5 fruit fly cellular contexts compared by ENCODE assay signal in the genomic region with DNA sequence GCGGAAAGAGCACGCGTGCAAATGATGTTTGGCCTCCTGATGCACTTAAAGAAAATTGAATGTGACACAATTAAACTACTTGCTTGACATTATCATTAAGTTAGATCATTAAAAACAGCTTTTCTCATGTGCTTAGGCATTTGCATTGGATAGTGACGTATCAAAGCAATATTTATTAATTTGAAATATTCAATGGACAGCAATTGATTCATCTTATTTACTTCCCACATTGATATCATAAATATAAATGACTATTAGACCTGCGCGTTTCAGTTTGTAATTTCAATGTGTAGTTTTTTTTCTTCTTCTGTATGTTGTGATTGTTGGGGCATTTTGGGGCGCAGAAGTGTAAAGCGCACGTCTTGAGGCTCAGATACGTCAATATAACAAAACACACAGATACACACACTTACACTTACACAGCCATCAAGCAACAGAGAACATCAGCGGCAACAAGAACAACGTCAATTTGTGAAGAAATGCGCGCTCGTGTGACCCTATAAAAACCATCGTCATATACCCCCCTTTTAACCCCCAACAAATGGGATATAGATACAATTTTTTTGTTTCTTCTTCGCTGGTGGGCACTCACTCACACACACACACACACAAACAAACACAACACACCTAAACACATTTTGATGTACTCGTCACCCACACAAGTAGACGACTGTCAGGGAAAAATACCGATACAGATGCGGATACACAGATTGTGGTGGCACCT.
TF ChIP-seq lines count a peak whose summit lies in the region.

No protein-coding gene starts in this region.

- no peak for TF ChIP-seq CTCF in whole organism, embryonic (GFP tag; optimal IDR thresholded peaks at IDR 0.05; lab: Kevin White, UChicago)

TF ChIP-seq in whole organism, adult, 20 proteins besides CTCF, POLR2A, EP300 and RAD21:
- TF ChIP-seq CG5204 (GFP tag; optimal IDR thresholded peaks at IDR 0.05; lab: Kevin White, UChicago), result peak; percentile 7
- TF ChIP-seq CG7101 (tag; optimal IDR thresholded peaks at IDR 0.05; lab: Kevin White, UChicago), result no peak
- TF ChIP-seq kay (GFP tag; lab: Kevin White, UChicago; ENCODE audit: borderline replicate concordance), result peak; percentile 47
- TF ChIP-seq cnc (optimal IDR thresholded peaks at IDR 0.05; lab: Kevin White, UChicago), result no peak
- peak; percentile 21 for TF ChIP-seq CG14711 (tag; optimal IDR thresholded peaks at IDR 0.05; lab: Kevin White, UChicago)
- no peak for TF ChIP-seq CG33017 (tag; optimal IDR thresholded peaks at IDR 0.05; lab: Kevin White, UChicago)

TF ChIP-seq in whole organism, embryonic, 481 proteins besides CTCF, POLR2A, EP300 and RAD21 (continues in another document):
- TF ChIP-seq CG5953 (GFP tag; IDR thresholded peaks at IDR 0.05; lab: Robert Waterston, UW), result 0 out of 2 replicates have a peak, but pooled peaks have one; percentile 30
- TF ChIP-seq CkIIα-i1 (GFP tag; IDR thresholded peaks at IDR 0.05; lab: Robert Waterston, UW), result no peak
- TF ChIP-seq CG7786 (GFP tag; optimal IDR thresholded peaks at IDR 0.05; lab: Kevin White, UChicago), result peak; percentile 57
- 0 out of 2 replicates have a peak, but pooled peaks have one; percentile 20 for TF ChIP-seq CG8765 (GFP tag; IDR thresholded peaks at IDR 0.05; lab: Robert Waterston, UW)
- no peak for TF ChIP-seq amos (GFP tag; IDR thresholded peaks at IDR 0.05; lab: Robert Waterston, UW; ENCODE audit: partially characterized antibody)
- peak; percentile 6 for TF ChIP-seq CG12299 (tag; optimal IDR thresholded peaks at IDR 0.05; lab: Kevin White, UChicago)
- no peak for TF ChIP-seq CG17912 (GFP tag; optimal IDR thresholded peaks at IDR 0.05; lab: Kevin White, UChicago)
- TF ChIP-seq Sox100B (GFP tag; optimal IDR thresholded peaks at IDR 0.05; lab: Kevin White, UChicago), result peak; percentile 78
- TF ChIP-seq nau (GFP tag; optimal IDR thresholded peaks at IDR 0.05; lab: Kevin White, UChicago), result peak; percentile 71
- TF ChIP-seq CG7839 (tag; optimal IDR thresholded peaks at IDR 0.05; lab: Kevin White, UChicago), result peak; percentile 81
- no peak for TF ChIP-seq eyg (GFP tag; optimal IDR thresholded peaks at IDR 0.05; lab: Kevin White, UChicago)
- no peak for TF ChIP-seq gcm2 (GFP tag; optimal IDR thresholded peaks at IDR 0.05; lab: Kevin White, UChicago)
- peak; percentile 74 for TF ChIP-seq CG13424 (tag; optimal IDR thresholded peaks at IDR 0.05; lab: Kevin White, UChicago)
- peak; percentile 55 for TF ChIP-seq scrt (GFP tag; optimal IDR thresholded peaks at IDR 0.05; lab: Kevin White, UChicago)
- TF ChIP-seq CG8388 (GFP tag; optimal IDR thresholded peaks at IDR 0.05; lab: Kevin White, UChicago), result peak; percentile 78
- peak; percentile 75 for TF ChIP-seq sug (tag; optimal IDR thresholded peaks at IDR 0.05; lab: Kevin White, UChicago)
- TF ChIP-seq twi (tag; optimal IDR thresholded peaks at IDR 0.05; lab: Kevin White, UChicago), result peak; percentile 23
- no peak for TF ChIP-seq cad (GFP tag; optimal IDR thresholded peaks at IDR 0.05; lab: Kevin White, UChicago)

TF ChIP-seq in whole organism, prepupa, 60 proteins besides CTCF, POLR2A, EP300 and RAD21 (continues in another document):
- TF ChIP-seq CG6808 (GFP tag; optimal IDR thresholded peaks at IDR 0.05; lab: Kevin White, UChicago) (peak; percentile 4), salr (GFP tag; optimal IDR thresholded peaks at IDR 0.05; lab: Kevin White, UChicago) (peak in 1 of 2 experiments; percentile 46), Sox14 (GFP tag; optimal IDR thresholded peaks at IDR 0.05; lab: Kevin White, UChicago) (peak; percentile 61), Lpt (GFP tag; optimal IDR thresholded peaks at IDR 0.05; lab: Kevin White, UChicago) (peak; percentile 42), topi (GFP tag; optimal IDR thresholded peaks at IDR 0.05; lab: Kevin White, UChicago) (peak; percentile 65), Eip93F (GFP tag; optimal IDR thresholded peaks at IDR 0.05; lab: Kevin White, UChicago) (no peak), CG15336 (GFP tag; IDR thresholded peaks at IDR 0.05; lab: Robert Waterston, UW) (peak; percentile 54), Eip78C (GFP tag; lab: Kevin White, UChicago) (peak; percentile 89), Met (GFP tag; optimal IDR thresholded peaks at IDR 0.05; lab: Kevin White, UChicago) (peak; percentile 74), CG11294 (GFP tag; IDR thresholded peaks at IDR 0.05; lab: Robert Waterston, UW) (peak; percentile 9; the same call in 1 of the 2 replicates), Ets96B (tag; optimal IDR thresholded peaks at IDR 0.05; lab: Kevin White, UChicago) (peak; percentile 56), fd85E (GFP tag; optimal IDR thresholded peaks at IDR 0.05; lab: Kevin White, UChicago) (no peak), vri (GFP tag; optimal IDR thresholded peaks at IDR 0.05; lab: Kevin White, UChicago) (peak; percentile 29), CG4318 (GFP tag; optimal IDR thresholded peaks at IDR 0.05; lab: Kevin White, UChicago) (no peak), Smox (GFP tag; optimal IDR thresholded peaks at IDR 0.05; lab: Kevin White, UChicago) (peak; percentile 62), CG16779 (tag; optimal IDR thresholded peaks at IDR 0.05; lab: Kevin White, UChicago) (no peak), cyc (GFP tag; optimal IDR thresholded peaks at IDR 0.05; lab: Kevin White, UChicago) (peak; percentile 62), CG6854 (GFP tag; optimal IDR thresholded peaks at IDR 0.05; lab: Kevin White, UChicago) (no peak), acj6 (GFP tag; optimal IDR thresholded peaks at IDR 0.05; lab: Kevin White, UChicago) (peak; percentile 63), lz (GFP tag; optimal IDR thresholded peaks at IDR 0.05; lab: Kevin White, UChicago) (peak; percentile 64)

TF ChIP-seq in whole organism, pupa, 21 proteins besides CTCF, POLR2A, EP300 and RAD21:
- TF ChIP-seq CG17806 (tag; optimal IDR thresholded peaks at IDR 0.05; lab: Kevin White, UChicago) (peak; percentile 54), CG8159 (tag; optimal IDR thresholded peaks at IDR 0.05; lab: Kevin White, UChicago) (peak; percentile 51), CG15710 (tag; optimal IDR thresholded peaks at IDR 0.05; lab: Kevin White, UChicago) (peak; percentile 34), CG8301 (tag; optimal IDR thresholded peaks at IDR 0.05; lab: Kevin White, UChicago) (peak; percentile 61), Pif1A (GFP tag; optimal IDR thresholded peaks at IDR 0.05; lab: Kevin White, UChicago) (peak; percentile 52), Snoo (tag; optimal IDR thresholded peaks at IDR 0.05; lab: Kevin White, UChicago) (peak; percentile 39), rn (GFP tag; IDR thresholded peaks at IDR 0.05; lab: Robert Waterston, UW) (no peak), CG10348 (GFP tag; IDR thresholded peaks at IDR 0.05; lab: Robert Waterston, UW) (no peak), CG34367 (tag; optimal IDR thresholded peaks at IDR 0.05; lab: Kevin White, UChicago) (peak; percentile 32), CG14655 (GFP tag; optimal IDR thresholded peaks at IDR 0.05; lab: Kevin White, UChicago) (peak; percentile 72), CG4496 (GFP tag; IDR thresholded peaks at IDR 0.05; lab: Robert Waterston, UW) (peak; percentile 55; the same call in 1 of the 3 replicates), CG32121 (GFP tag; IDR thresholded peaks at IDR 0.05; lab: Robert Waterston, UW) (no peak), CG9948 (tag; optimal IDR thresholded peaks at IDR 0.05; lab: Kevin White, UChicago) (peak; percentile 59), gl (tag; optimal IDR thresholded peaks at IDR 0.05; lab: Kevin White, UChicago) (no peak), Pif1B (GFP tag; optimal IDR thresholded peaks at IDR 0.05; lab: Kevin White, UChicago) (peak; percentile 52), Ets98B (GFP tag; IDR thresholded peaks at IDR 0.05; lab: Robert Waterston, UW) (peak; percentile 24; the same call in 1 of the 2 replicates)
TF ChIP-seq in whole organism, pupa: peak in this region for 12.

TF ChIP-seq in whole organism, wandering third instar larva, 38 proteins besides CTCF, POLR2A, EP300 and RAD21:
- TF ChIP-seq rgr (GFP tag; optimal IDR thresholded peaks at IDR 0.05; lab: Kevin White, UChicago), result peak; percentile 36
- no peak for TF ChIP-seq CrebA (GFP tag; optimal IDR thresholded peaks at IDR 0.05; lab: Kevin White, UChicago; ENCODE audit: borderline replicate concordance)
- peak; percentile 33 for TF ChIP-seq br (GFP tag; optimal IDR thresholded peaks at IDR 0.05; lab: Kevin White, UChicago)
- peak; percentile 64 for TF ChIP-seq h (GFP tag; optimal IDR thresholded peaks at IDR 0.05; lab: Kevin White, UChicago)
- TF ChIP-seq Sp1 (GFP tag; optimal IDR thresholded peaks at IDR 0.05; lab: Kevin White, UChicago), result peak; percentile 37
- TF ChIP-seq N (GFP tag; optimal IDR thresholded peaks at IDR 0.05; lab: Kevin White, UChicago), result no peak
- TF ChIP-seq foxo (GFP tag; optimal IDR thresholded peaks at IDR 0.05; lab: Kevin White, UChicago), result peak in 1 of 2 experiments; percentile 58
- TF ChIP-seq OdsH (GFP tag; optimal IDR thresholded peaks at IDR 0.05; lab: Kevin White, UChicago), result peak; percentile 47
- TF ChIP-seq ey (GFP tag; optimal IDR thresholded peaks at IDR 0.05; lab: Kevin White, UChicago), result peak; percentile 60
- peak; percentile 62 for TF ChIP-seq fru (GFP tag; optimal IDR thresholded peaks at IDR 0.05; lab: Kevin White, UChicago)
- TF ChIP-seq lola (GFP tag; optimal IDR thresholded peaks at IDR 0.05; lab: Kevin White, UChicago), result no peak
- TF ChIP-seq HLH106 (tag; optimal IDR thresholded peaks at IDR 0.05; lab: Kevin White, UChicago), result peak; percentile 54
- peak; percentile 45 for TF ChIP-seq dmrt93B (GFP tag; optimal IDR thresholded peaks at IDR 0.05; lab: Kevin White, UChicago)
- TF ChIP-seq dl (GFP tag; optimal IDR thresholded peaks at IDR 0.05; lab: Kevin White, UChicago; ENCODE audit: insufficient read depth in 1 of 2, partially characterized antibody in 2 of 2), result no peak
- TF ChIP-seq sv (GFP tag; optimal IDR thresholded peaks at IDR 0.05; lab: Kevin White, UChicago), result peak; percentile 52
- TF ChIP-seq Dfd (GFP tag; optimal IDR thresholded peaks at IDR 0.05; lab: Kevin White, UChicago), result peak; percentile 47
- TF ChIP-seq dsf (GFP tag; optimal IDR thresholded peaks at IDR 0.05; lab: Kevin White, UChicago; ENCODE audit: borderline replicate concordance), result no peak
- no peak for TF ChIP-seq Hnf4 (GFP tag; optimal IDR thresholded peaks at IDR 0.05; lab: Kevin White, UChicago)
- TF ChIP-seq sage (GFP tag; optimal IDR thresholded peaks at IDR 0.05; lab: Kevin White, UChicago), result peak; percentile 17
- peak; percentile 56 for TF ChIP-seq woc (GFP tag; optimal IDR thresholded peaks at IDR 0.05; lab: Kevin White, UChicago)
TF ChIP-seq in whole organism, wandering third instar larva: peak in this region for 14.
